Fruit fly (Drosophila melanogaster): Measurements from ENCODE around the gene Oseg5.

Gene Oseg5

DNA sequence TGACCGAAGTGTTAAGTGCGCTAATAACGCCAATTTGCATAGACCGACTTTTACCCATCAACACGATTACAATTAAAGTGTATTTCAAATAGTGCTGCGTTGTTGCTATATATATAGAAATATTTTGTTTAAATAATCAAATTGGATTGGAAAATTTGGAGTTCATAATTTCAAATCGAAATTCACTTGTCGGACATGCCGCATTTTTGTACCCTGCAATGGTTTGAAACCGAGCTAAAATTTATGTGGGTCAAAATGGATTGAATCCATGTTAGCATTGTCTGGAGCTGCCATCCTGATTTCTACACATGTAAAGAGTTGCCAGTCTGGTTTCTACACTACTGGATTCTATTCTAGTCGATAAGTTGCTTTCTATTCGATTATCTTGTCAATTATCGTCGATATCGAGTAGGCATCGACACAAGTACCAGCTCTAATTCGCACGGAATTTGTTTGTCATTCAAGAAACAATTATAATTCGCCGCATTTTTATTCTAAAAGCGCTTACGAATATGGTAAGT, 48.3 kb downstream of the Oseg5 start, which contains the start of gene Pomp (continued):
- TF ChIP-seq Fer3 (tag; optimal IDR thresholded peaks at IDR 0.05) (peak; percentile 89), crp (GFP tag; optimal IDR thresholded peaks at IDR 0.05) (peak in 1 of 2 experiments; percentile 26), CG17802 (tag; optimal IDR thresholded peaks at IDR 0.05) (peak; percentile 72), rib (GFP tag; IDR thresholded peaks at IDR 0.05) (peak; percentile 86), CG15269 (tag; optimal IDR thresholded peaks at IDR 0.05) (peak; percentile 85), CG6854 (GFP tag; optimal IDR thresholded peaks at IDR 0.05) (peak; percentile 67), nom (GFP tag; optimal IDR thresholded peaks at IDR 0.05) (no peak), CG9727 (GFP tag; optimal IDR thresholded peaks at IDR 0.05) (peak; percentile 86), HmgZ (tag; optimal IDR thresholded peaks at IDR 0.05) (peak; percentile 90), B-H1 (GFP tag; IDR thresholded peaks at IDR 0.05) (peak; percentile 81), ERR (GFP tag; optimal IDR thresholded peaks at IDR 0.05) (peak; percentile 25), YL-1 (GFP tag; optimal IDR thresholded peaks at IDR 0.05) (peak; percentile 26), CG14710 (tag; optimal IDR thresholded peaks at IDR 0.05) (peak; percentile 84), ab (GFP tag; optimal IDR thresholded peaks at IDR 0.05) (peak; percentile 41), peb (GFP tag; IDR thresholded peaks at IDR 0.05) (peak; percentile 79), her (GFP tag; optimal IDR thresholded peaks at IDR 0.05) (no peak), run (tag; optimal IDR thresholded peaks at IDR 0.05) (peak; percentile 77), corto (GFP tag; optimal IDR thresholded peaks at IDR 0.05) (peak; percentile 80), row (GFP tag; IDR thresholded peaks at IDR 0.05) (peak; percentile 90), Hsf (GFP tag; optimal IDR thresholded peaks at IDR 0.05) (peak; percentile 77), Sox100B (GFP tag; optimal IDR thresholded peaks at IDR 0.05) (peak; percentile 73), Asciz (GFP tag; optimal IDR thresholded peaks at IDR 0.05) (peak; percentile 86), yki (optimal IDR thresholded peaks at IDR 0.05) (no peak), Gsc (GFP tag; IDR thresholded peaks at IDR 0.05) (peak; percentile 69), CG17385 (GFP tag; optimal IDR thresholded peaks at IDR 0.05) (peak; percentile 76), CG17568 (GFP tag; optimal IDR thresholded peaks at IDR 0.05) (peak; percentile 67), CG9817 (tag; optimal IDR thresholded peaks at IDR 0.05) (peak; percentile 56), ham (GFP tag; IDR thresholded peaks at IDR 0.05) (no peak), wek (GFP tag; optimal IDR thresholded peaks at IDR 0.05) (peak; percentile 56), pita (GFP tag; optimal IDR thresholded peaks at IDR 0.05) (peak; percentile 95), shn (GFP tag; optimal IDR thresholded peaks at IDR 0.05) (peak; percentile 20), CG17361 (GFP tag; IDR thresholded peaks at IDR 0.05) (peak; percentile 90), ssp (GFP tag; IDR thresholded peaks at IDR 0.05) (peak; percentile 77), Antp (GFP tag; optimal IDR thresholded peaks at IDR 0.05) (peak; percentile 63), CG7372 (GFP tag; IDR thresholded peaks at IDR 0.05) (peak; percentile 84), gcm (GFP tag; optimal IDR thresholded peaks at IDR 0.05) (peak; percentile 86), Dip3 (GFP tag; optimal IDR thresholded peaks at IDR 0.05) (peak; percentile 62), CG16863 (GFP tag; optimal IDR thresholded peaks at IDR 0.05) (peak; percentile 97), Dbx (GFP tag; IDR thresholded peaks at IDR 0.05) (peak; percentile 81; the same call in 2 of the 3 replicates), cato (GFP tag; optimal IDR thresholded peaks at IDR 0.05; ENCODE audit: borderline replicate concordance) (peak; percentile 8), pan (optimal IDR thresholded peaks at IDR 0.05) (peak in 1 of 2 experiments; percentile 5), pan (GFP tag; optimal IDR thresholded peaks at IDR 0.05 in 1 of 2, IDR thresholded peaks at IDR 0.05 in 1 of 2) (peak in 1 of 2 experiments; percentile 91), bcd (GFP tag; optimal IDR thresholded peaks at IDR 0.05) (peak; percentile 88), MTF-1 (GFP tag; optimal IDR thresholded peaks at IDR 0.05; ENCODE audit: borderline replicate concordance) (peak; percentile 75), CG7556 (GFP tag; optimal IDR thresholded peaks at IDR 0.05) (peak; percentile 80), ems (GFP tag; optimal IDR thresholded peaks at IDR 0.05) (peak; percentile 53), CG7963 (GFP tag; IDR thresholded peaks at IDR 0.05; ENCODE audit: partially characterized antibody) (peak; percentile 27; the same call in 1 of the 3 replicates), fd3F (GFP tag; optimal IDR thresholded peaks at IDR 0.05) (peak; percentile 67), Gug (GFP tag; IDR thresholded peaks at IDR 0.05) (peak; percentile 88)

Data from whole organism, embryonic.